Fruit fly (Drosophila melanogaster) whole organism, embryonic: ENCODE measurements around the gene CG44094.
A peak's percentile ranks its signal among the peaks of the same experiment; 100 is the strongest.

Experiments
- Adf1 ChIP-seq: fragments of 200-800 bp; sonication (Bioruptor generic); IDR thresholded peaks from 2 replicates; pipeline ENCODE4 v1.3.6; 2022; ENCODE audit warnings: missing biosample characterization, missing genetic modification characterization
- BEAF-32 ChIP-seq: fragments of 200-800 bp; sonication (Bioruptor generic); optimal IDR thresholded peaks from 3 replicates; lab custom pipeline; 2017; ENCODE audit warnings: missing biosample characterization, missing genetic modification characterization, mild to moderate bottlenecking, moderate library complexity, missing genetic modification reagents
- CG10267 ChIP-seq: fragments of 200-800 bp; sonication (Bioruptor generic); optimal IDR thresholded peaks from 2 replicates; lab custom pipeline; 2018; ENCODE audit warnings: missing biosample characterization, mild to moderate bottlenecking, missing genetic modification characterization, moderate library complexity
- CG12071 ChIP-seq: fragments of 200-800 bp; sonication (Bioruptor generic); optimal IDR thresholded peaks from 3 replicates; lab custom pipeline; 2018; ENCODE audit warnings: missing biosample characterization, mild to moderate bottlenecking, missing genetic modification characterization
- CG1233 ChIP-seq: fragments of 200-800 bp; sonication (Bioruptor generic); optimal IDR thresholded peaks from 4 replicates; lab custom pipeline; 2018; ENCODE audit warnings: missing biosample characterization, mild to moderate bottlenecking, missing genetic modification characterization
- CG13424 ChIP-seq: fragments of 200-800 bp; sonication (Bioruptor generic); optimal IDR thresholded peaks from 2 replicates; lab custom pipeline; 2019; ENCODE audit warnings: missing biosample characterization, mild to moderate bottlenecking, missing genetic modification characterization, moderate library complexity
- CG13624 ChIP-seq: fragments of 200-800 bp; sonication (Bioruptor generic); optimal IDR thresholded peaks from 2 replicates; lab custom pipeline; 2016; ENCODE audit warnings: missing biosample characterization, missing genetic modification characterization
- CG15696 ChIP-seq: fragments of 200-800 bp; sonication (Bioruptor generic); optimal IDR thresholded peaks from 2 replicates; lab custom pipeline; 2019; ENCODE audit warnings: missing biosample characterization, mild to moderate bottlenecking, missing genetic modification characterization, moderate library complexity
- CG17361 ChIP-seq: fragments of 200-800 bp; sonication (Bioruptor generic); IDR thresholded peaks from 3 replicates; pipeline ENCODE4 v1.3.6; 2022; ENCODE audit warnings: missing biosample characterization, missing genetic modification characterization
- CG17912 ChIP-seq: fragments of 200-800 bp; sonication (Bioruptor generic); optimal IDR thresholded peaks from 2 replicates; lab custom pipeline; 2018; ENCODE audit warnings: missing biosample characterization, mild to moderate bottlenecking, missing genetic modification characterization
- CG2120 ChIP-seq: fragments of 200-800 bp; sonication (Bioruptor generic); optimal IDR thresholded peaks from 3 replicates; lab custom pipeline; 2016; ENCODE audit warnings: missing biosample characterization, missing genetic modification characterization
- CG30403 ChIP-seq: fragments of 200-800 bp; sonication (Bioruptor generic); optimal IDR thresholded peaks from 3 replicates; lab custom pipeline; 2016; ENCODE audit warnings: missing biosample characterization, missing genetic modification characterization
- CG31388 ChIP-seq: fragments of 200-800 bp; sonication (Bioruptor generic); optimal IDR thresholded peaks from 2 replicates; lab custom pipeline; 2016; ENCODE audit warnings: missing biosample characterization, missing genetic modification characterization
- CG32772 ChIP-seq: fragments of 200-800 bp; sonication (Bioruptor generic); IDR thresholded peaks from 2 replicates; pipeline ENCODE4 v1.3.6; 2022; ENCODE audit warnings: missing biosample characterization, missing genetic modification characterization
- CG4424 ChIP-seq: fragments of 200-800 bp; sonication (Bioruptor generic); optimal IDR thresholded peaks from 3 replicates; lab custom pipeline; 2016; ENCODE audit warnings: missing biosample characterization, missing genetic modification characterization
- CG7357 ChIP-seq: fragments of 200-800 bp; sonication (Bioruptor generic); IDR thresholded peaks from 3 replicates; pipeline ENCODE4 v1.3.6; 2022; ENCODE audit warnings: missing biosample characterization, missing genetic modification characterization
- CG8478 ChIP-seq: fragments of >200 bp; optimal IDR thresholded peaks from 2 replicates; lab custom pipeline; 2018
- CoRest ChIP-seq: fragments of 200-800 bp; sonication (Bioruptor generic); optimal IDR thresholded peaks from 3 replicates; lab custom pipeline; 2018; ENCODE audit warnings: missing biosample characterization, mild to moderate bottlenecking, missing genetic modification characterization, moderate library complexity
- CrebB ChIP-seq: fragments of 200-800 bp; sonication (Bioruptor generic); optimal IDR thresholded peaks from 3 replicates; lab custom pipeline; 2018; ENCODE audit warnings: missing biosample characterization, mild to moderate bottlenecking, missing genetic modification characterization
- D19A ChIP-seq: fragments of 200-800 bp; optimal IDR thresholded peaks from 3 replicates; lab custom pipeline; 2019; ENCODE audit warnings: missing biosample characterization, mild to moderate bottlenecking, missing genetic modification characterization, moderate library complexity
- Lhr ChIP-seq: fragments of 200-800 bp; sonication (Bioruptor generic); optimal IDR thresholded peaks from 3 replicates; lab custom pipeline; 2017; ENCODE audit warnings: mild to moderate bottlenecking, missing biosample characterization, missing genetic modification reagents, missing genetic modification characterization
- MTF-1 ChIP-seq: fragments of 200-800 bp; sonication (Bioruptor generic); optimal IDR thresholded peaks from 2 replicates; lab custom pipeline; 2018; ENCODE audit warnings: missing biosample characterization, mild to moderate bottlenecking, missing genetic modification characterization, borderline replicate concordance
- Opbp ChIP-seq: fragments of 200-800 bp; sonication (Bioruptor generic); IDR thresholded peaks from 3 replicates; pipeline ENCODE4 v1.3.6; 2022; ENCODE audit warnings: missing biosample characterization, missing genetic modification characterization; ENCODE audit not compliant: partially characterized antibody
- PHDP ChIP-seq: fragments of 200-800 bp; sonication (Bioruptor generic); optimal IDR thresholded peaks from 3 replicates; lab custom pipeline; 2018; ENCODE audit warnings: missing biosample characterization, mild to moderate bottlenecking, missing genetic modification characterization, moderate library complexity
- Side ChIP-seq: fragments of 200-800 bp; sonication (Bioruptor generic); optimal IDR thresholded peaks from 2 replicates; lab custom pipeline; 2016; ENCODE audit warnings: missing biosample characterization, missing genetic modification characterization
- Spps ChIP-seq: fragments of 200-800 bp; sonication (Bioruptor generic); optimal IDR thresholded peaks from 2 replicates; lab custom pipeline; 2018; ENCODE audit warnings: missing biosample characterization, mild to moderate bottlenecking, missing genetic modification characterization
- Ssrp ChIP-seq: fragments of 200-800 bp; sonication (Bioruptor generic); optimal IDR thresholded peaks from 2 replicates; lab custom pipeline; 2018; ENCODE audit warnings: missing biosample characterization, mild to moderate bottlenecking, missing genetic modification characterization, moderate library complexity
- ase ChIP-seq: fragments of 200-800 bp; sonication (Bioruptor generic); IDR thresholded peaks from 3 replicates; pipeline ENCODE4 v1.3.6; 2022; ENCODE audit warnings: missing biosample characterization, missing genetic modification characterization
- ash1 ChIP-seq: fragments of 200-800 bp; sonication (Bioruptor generic); optimal IDR thresholded peaks from 2 replicates; lab custom pipeline; 2018; ENCODE audit warnings: missing biosample characterization, mild to moderate bottlenecking, missing genetic modification characterization
- bowl ChIP-seq: fragments of 200-800 bp; sonication (Bioruptor generic); IDR thresholded peaks from 2 replicates; pipeline ENCODE4 v1.3.6; 2022; ENCODE audit warnings: missing biosample characterization, missing genetic modification characterization
- chm ChIP-seq: fragments of 200-800 bp; sonication (Bioruptor generic); IDR thresholded peaks from 2 replicates; pipeline ENCODE4 v1.3.6; 2022; ENCODE audit warnings: missing biosample characterization, missing genetic modification characterization
- chn ChIP-seq: fragments of 200-800 bp; sonication (Bioruptor generic); optimal IDR thresholded peaks from 2 replicates; lab custom pipeline; 2016; ENCODE audit warnings: missing biosample characterization, missing genetic modification characterization
- dpn ChIP-seq, 2 experiments: fragments of 200-800 bp; sonication (Bioruptor generic); optimal IDR thresholded peaks; 3 replicates each; lab custom pipeline; 2016; ENCODE audit warnings: missing biosample characterization in 2 of 2, missing genetic modification characterization in 2 of 2
- dysf ChIP-seq: fragments of 200-800 bp; sonication (Bioruptor generic); IDR thresholded peaks from 3 replicates; pipeline ENCODE4 v1.3.6; 2022; ENCODE audit warnings: missing biosample characterization, missing genetic modification characterization
- fu2 ChIP-seq: fragments of 200-800 bp; sonication (Bioruptor generic); optimal IDR thresholded peaks from 2 replicates; lab custom pipeline; 2016; ENCODE audit warnings: missing biosample characterization, missing genetic modification characterization
- gem ChIP-seq: fragments of 200-800 bp; sonication (Bioruptor generic); optimal IDR thresholded peaks from 2 replicates; lab custom pipeline; 2019; ENCODE audit warnings: missing biosample characterization, mild to moderate bottlenecking, missing genetic modification characterization, moderate library complexity
- ind ChIP-seq: fragments of 200-800 bp; sonication (Bioruptor generic); optimal IDR thresholded peaks from 3 replicates; lab custom pipeline; 2016; ENCODE audit warnings: missing biosample characterization, missing genetic modification characterization
- kni ChIP-seq: fragments of 200-800 bp; sonication (Bioruptor generic); optimal IDR thresholded peaks from 3 replicates; lab custom pipeline; 2017; ENCODE audit warnings: mild to moderate bottlenecking, missing biosample characterization, missing genetic modification reagents, missing genetic modification characterization
- knrl ChIP-seq: fragments of 200-800 bp; sonication (Bioruptor generic); IDR thresholded peaks from 3 replicates; pipeline ENCODE4 v1.3.6; 2022; ENCODE audit warnings: missing biosample characterization, missing genetic modification characterization; ENCODE audit not compliant: partially characterized antibody
- lab ChIP-seq: fragments of 200-800 bp; sonication (Bioruptor generic); optimal IDR thresholded peaks from 3 replicates; lab custom pipeline; 2017; ENCODE audit warnings: missing biosample characterization, missing genetic modification characterization, mild to moderate bottlenecking, moderate library complexity, missing genetic modification reagents
- lov ChIP-seq, 2 experiments: fragments of 200-800 bp in 1 of 2; fragments of >200 bp in 1 of 2; sonication (Bioruptor generic) in 1 of 2; IDR thresholded peaks in 1 of 2; optimal IDR thresholded peaks in 1 of 2; 2 replicates in 1 of 2; 3 replicates in 1 of 2; pipeline versions ENCODE4 v1.3.6 to Lab custom; 2017 to 2022; ENCODE audit warnings: missing biosample characterization in 1 of 2, missing genetic modification characterization in 1 of 2
- mld ChIP-seq: fragments of 200-800 bp; sonication (Bioruptor generic); IDR thresholded peaks from 3 replicates; pipeline ENCODE4 v1.3.6; 2022; ENCODE audit warnings: missing biosample characterization, missing genetic modification characterization; ENCODE audit not compliant: partially characterized antibody
- nerfin-2 ChIP-seq: fragments of 200-800 bp; sonication (Bioruptor generic); IDR thresholded peaks from 2 replicates; pipeline ENCODE4 v1.3.6; 2022; ENCODE audit warnings: missing biosample characterization, missing genetic modification characterization; ENCODE audit not compliant: partially characterized antibody
- onecut ChIP-seq: fragments of 200-800 bp; sonication (Bioruptor generic); IDR thresholded peaks from 2 replicates; pipeline ENCODE4 v1.3.6; 2022; ENCODE audit warnings: missing biosample characterization, missing genetic modification characterization
- peb ChIP-seq: fragments of 200-800 bp; sonication (Bioruptor generic); IDR thresholded peaks from 2 replicates; pipeline ENCODE4 v1.3.6; 2022; ENCODE audit warnings: missing biosample characterization, missing genetic modification characterization
- scrt ChIP-seq: fragments of 200-800 bp; sonication (Bioruptor generic); optimal IDR thresholded peaks from 2 replicates; lab custom pipeline; 2018; ENCODE audit warnings: missing biosample characterization, mild to moderate bottlenecking, missing genetic modification characterization, moderate library complexity
- sug ChIP-seq: fragments of 200-800 bp; optimal IDR thresholded peaks from 2 replicates; lab custom pipeline; 2019; ENCODE audit warnings: missing biosample characterization, mild to moderate bottlenecking, missing genetic modification characterization, moderate library complexity
- tap ChIP-seq: fragments of 200-800 bp; optimal IDR thresholded peaks from 3 replicates; lab custom pipeline; 2019; ENCODE audit warnings: missing biosample characterization, mild to moderate bottlenecking, missing genetic modification characterization, moderate library complexity
- tin ChIP-seq: fragments of 200-800 bp; sonication (Bioruptor generic); optimal IDR thresholded peaks from 3 replicates; lab custom pipeline; 2016; ENCODE audit warnings: missing biosample characterization, missing genetic modification characterization

The CG44094 gene

dm6 chr3R:14577803-14578493 is 1.5 kb upstream of the CG44094 start (continued):
- TF ChIP-seq Opbp (GFP tag; lab: Robert Waterston, UW) (no peak), tap (tag; lab: Kevin White, UChicago) (no peak), CG4424 (GFP tag; lab: Kevin White, UChicago) (no peak), chn (GFP tag; lab: Kevin White, UChicago) (no peak), CG1233 (no peak), kni (no peak), gem (tag; lab: Kevin White, UChicago) (peak; percentile 63), peb (GFP tag; lab: Robert Waterston, UW) (no peak), nerfin-2 (GFP tag; lab: Robert Waterston, UW) (no peak), CG2120 (GFP tag; lab: Kevin White, UChicago) (peak; percentile 5), dysf (GFP tag; lab: Robert Waterston, UW) (0 out of 3 replicates have a peak, but pooled peaks have one; percentile 31), Spps (tag; lab: Kevin White, UChicago) (no peak), BEAF-32 (GFP tag; lab: Kevin White, UChicago) (no peak), mld (GFP tag; lab: Robert Waterston, UW) (0 out of 3 replicates have a peak, but pooled peaks have one; percentile 34), CG8478 (no peak), CG17912 (GFP tag; lab: Kevin White, UChicago) (no peak), CG31388 (no peak), PHDP (tag; lab: Kevin White, UChicago) (peak; percentile 26), CG13424 (tag; lab: Kevin White, UChicago) (peak; percentile 35), D19A (tag; lab: Kevin White, UChicago) (no peak), CG13624 (GFP tag; lab: Kevin White, UChicago) (no peak), Lhr (GFP tag; lab: Kevin White, UChicago) (no peak), Side (GFP tag; lab: Kevin White, UChicago) (no peak), CG10267 (tag; lab: Kevin White, UChicago) (no peak), Adf1 (GFP tag; lab: Robert Waterston, UW) (no peak), CG7357 (GFP tag; lab: Robert Waterston, UW) (no peak), CrebB (tag; lab: Kevin White, UChicago) (no peak), lov (optimal IDR thresholded peaks at IDR 0.05; lab: Kevin White, UChicago) (no peak), lov (GFP tag; IDR thresholded peaks at IDR 0.05; lab: Robert Waterston, UW) (no peak), CG15696 (no peak), CG30403 (peak; percentile 3), onecut (GFP tag; lab: Robert Waterston, UW) (no peak), scrt (GFP tag; lab: Kevin White, UChicago) (no peak), ase (GFP tag; lab: Robert Waterston, UW) (no peak), bowl (no peak), ind (GFP tag; lab: Kevin White, UChicago) (no peak), fu2 (GFP tag; lab: Kevin White, UChicago) (no peak), ash1 (GFP tag; lab: Kevin White, UChicago) (no peak), tin (no peak), Ssrp (tag; lab: Kevin White, UChicago) (peak; percentile 11), CG12071 (no peak), dpn (GFP tag; optimal IDR thresholded peaks at IDR 0.05; lab: Kevin White, UChicago) (peak in 1 of 2 experiments; percentile 3), CG32772 (0 out of 2 replicates have a peak, but pooled peaks have one; percentile 27), CG17361 (GFP tag; lab: Robert Waterston, UW) (peak; percentile 47; the same call in 2 of the 3 replicates), MTF-1 (GFP tag; lab: Kevin White, UChicago) (no peak), lab (GFP tag; lab: Kevin White, UChicago) (peak; percentile 5), CoRest (tag; lab: Kevin White, UChicago) (peak; percentile 41), knrl (GFP tag; lab: Robert Waterston, UW) (no peak), sug (no peak), chm (GFP tag; lab: Robert Waterston, UW) (no peak)
